Fruit fly (Drosophila melanogaster) whole organism, prepupa: Measurements from ENCODE around the gene CG13113.

Source experiments
- CG10631 ChIP-seq: fragments of 200-800 bp; sonication (Bioruptor generic); optimal IDR thresholded peaks from 2 replicates; lab custom pipeline; 2016; ENCODE audit warnings: missing biosample characterization, missing genetic modification characterization
- CG10669 ChIP-seq: fragments of 200-800 bp; sonication (Bioruptor generic); optimal IDR thresholded peaks from 3 replicates; lab custom pipeline; 2018; ENCODE audit warnings: missing biosample characterization, mild to moderate bottlenecking, missing genetic modification characterization, moderate library complexity
- CG11762 ChIP-seq: fragments of 200-800 bp; sonication (Bioruptor generic); optimal IDR thresholded peaks from 3 replicates; lab custom pipeline; 2016; ENCODE audit warnings: missing biosample characterization, missing genetic modification characterization; ENCODE audit not compliant: insufficient read depth
- CG11902 ChIP-seq: fragments of 200-800 bp; sonication (Bioruptor generic); optimal IDR thresholded peaks from 3 replicates; lab custom pipeline; 2016; ENCODE audit warnings: missing biosample characterization, missing genetic modification characterization
- CG15336 ChIP-seq: fragments of 200-800 bp; sonication (Bioruptor generic); IDR thresholded peaks from 2 replicates; pipeline ENCODE4 v1.3.6; 2022; ENCODE audit warnings: missing biosample characterization, missing genetic modification characterization
- CG16779 ChIP-seq: fragments of 200-800 bp; sonication (Bioruptor generic); optimal IDR thresholded peaks from 3 replicates; lab custom pipeline; 2017; ENCODE audit warnings: missing biosample characterization, mild to moderate bottlenecking, missing genetic modification characterization
- CG3032 ChIP-seq: fragments of 200-800 bp; optimal IDR thresholded peaks from 2 replicates; lab custom pipeline; 2019; ENCODE audit warnings: missing biosample characterization, mild to moderate bottlenecking, missing genetic modification characterization, moderate library complexity
- CG34406 ChIP-seq: fragments of 200-800 bp; sonication (Bioruptor generic); optimal IDR thresholded peaks from 3 replicates; lab custom pipeline; 2016; ENCODE audit warnings: missing biosample characterization, missing genetic modification characterization
- CG3919 ChIP-seq: fragments of 200-800 bp; sonication (Bioruptor generic); optimal IDR thresholded peaks from 3 replicates; lab custom pipeline; 2016; ENCODE audit warnings: missing biosample characterization, missing genetic modification characterization
- CG4318 ChIP-seq: fragments of 200-800 bp; sonication (Bioruptor generic); optimal IDR thresholded peaks from 3 replicates; lab custom pipeline; 2017; ENCODE audit warnings: missing biosample characterization, mild to moderate bottlenecking, missing genetic modification characterization
- CG6163 ChIP-seq: fragments of 200-800 bp; sonication (Bioruptor generic); IDR thresholded peaks from 3 replicates; pipeline ENCODE4 v1.3.6; 2022; ENCODE audit warnings: missing biosample characterization, missing genetic modification characterization
- CG6808 ChIP-seq: fragments of 200-800 bp; sonication (Bioruptor generic); optimal IDR thresholded peaks from 3 replicates; lab custom pipeline; 2017; ENCODE audit warnings: missing biosample characterization, missing genetic modification characterization, mild to moderate bottlenecking, moderate library complexity, missing genetic modification reagents
- CG7368 ChIP-seq: fragments of 200-800 bp; sonication (Bioruptor generic); optimal IDR thresholded peaks from 3 replicates; lab custom pipeline; 2016; ENCODE audit warnings: missing biosample characterization, missing genetic modification characterization
- CG8119 ChIP-seq: fragments of 200-800 bp; sonication (Bioruptor generic); IDR thresholded peaks from 3 replicates; pipeline ENCODE4 v1.3.6; 2022; ENCODE audit warnings: missing biosample characterization, missing genetic modification characterization
- CG8632 ChIP-seq: fragments of 200-800 bp; sonication (Bioruptor generic); optimal IDR thresholded peaks from 3 replicates; lab custom pipeline; 2016; ENCODE audit warnings: missing biosample characterization, missing genetic modification characterization
- CG9139 ChIP-seq: fragments of 200-800 bp; sonication (Bioruptor generic); optimal IDR thresholded peaks from 3 replicates; lab custom pipeline; 2017; ENCODE audit warnings: missing biosample characterization, mild to moderate bottlenecking, missing genetic modification characterization
- Eip78C ChIP-seq: fragments of 200-800 bp; sonication (Bioruptor generic); peaks from one replicate; lab custom pipeline; 2016; ENCODE audit warnings: missing biosample characterization, missing genetic modification characterization
- Eip93F ChIP-seq: fragments of 200-800 bp; sonication (Bioruptor generic); optimal IDR thresholded peaks from 2 replicates; lab custom pipeline; 2016; ENCODE audit warnings: missing biosample characterization, mild to moderate bottlenecking, missing genetic modification characterization
- Ets21C ChIP-seq: fragments of 200-800 bp; sonication (Bioruptor generic); optimal IDR thresholded peaks from 3 replicates; lab custom pipeline; 2016; ENCODE audit warnings: missing biosample characterization, missing genetic modification characterization
- Gug ChIP-seq: fragments of 200-800 bp; sonication (Bioruptor generic); IDR thresholded peaks from 2 replicates; pipeline ENCODE4 v1.3.6; 2022; ENCODE audit warnings: missing biosample characterization, missing genetic modification characterization
- Hr38 ChIP-seq: sonication (Bioruptor generic); optimal IDR thresholded peaks from 2 replicates; lab custom pipeline; 2016; ENCODE audit warnings: missing biosample characterization, missing genetic modification characterization
- Hr4 ChIP-seq: fragments of 200-800 bp; sonication (Bioruptor generic); optimal IDR thresholded peaks from 3 replicates; lab custom pipeline; 2016; ENCODE audit warnings: missing biosample characterization, missing genetic modification characterization
- OdsH ChIP-seq: fragments of 200-800 bp; sonication (Bioruptor generic); optimal IDR thresholded peaks from 3 replicates; lab custom pipeline; 2016; ENCODE audit warnings: missing biosample characterization, missing genetic modification characterization
- Smox ChIP-seq: fragments of 200-800 bp; sonication (Bioruptor generic); optimal IDR thresholded peaks from 3 replicates; lab custom pipeline; 2016; ENCODE audit warnings: missing biosample characterization, missing genetic modification characterization
- achi ChIP-seq: fragments of 200-800 bp; sonication (Bioruptor generic); optimal IDR thresholded peaks from 3 replicates; lab custom pipeline; 2016; ENCODE audit warnings: missing biosample characterization, missing genetic modification characterization
- acj6 ChIP-seq: fragments of 200-800 bp; sonication (Bioruptor generic); optimal IDR thresholded peaks from 3 replicates; lab custom pipeline; 2016; ENCODE audit warnings: missing biosample characterization, missing genetic modification characterization
- cyc ChIP-seq: fragments of 200-800 bp; sonication (Bioruptor generic); optimal IDR thresholded peaks from 3 replicates; lab custom pipeline; 2016; ENCODE audit warnings: missing biosample characterization, missing genetic modification characterization
- dac ChIP-seq: fragments of 200-800 bp; sonication (Bioruptor generic); optimal IDR thresholded peaks from 2 replicates; lab custom pipeline; 2017; ENCODE audit warnings: missing biosample characterization, mild to moderate bottlenecking, missing genetic modification characterization
- dsx ChIP-seq: fragments of 200-800 bp; optimal IDR thresholded peaks from 3 replicates; lab custom pipeline; 2019; ENCODE audit warnings: missing biosample characterization, mild to moderate bottlenecking, missing genetic modification characterization, moderate library complexity; ENCODE audit not compliant: poor library complexity, severe bottlenecking
- eg ChIP-seq: fragments of 200-800 bp; sonication (Bioruptor generic); IDR thresholded peaks from 3 replicates; pipeline ENCODE4 v1.3.6; 2022; ENCODE audit warnings: missing biosample characterization, missing genetic modification characterization
- fd59A ChIP-seq: fragments of 200-800 bp; sonication (Bioruptor generic); optimal IDR thresholded peaks from 2 replicates; lab custom pipeline; 2017; ENCODE audit warnings: missing biosample characterization, mild to moderate bottlenecking, missing genetic modification characterization, missing genetic modification reagents
- fd85E ChIP-seq: fragments of 200-800 bp; sonication (Bioruptor generic); optimal IDR thresholded peaks from 3 replicates; lab custom pipeline; 2016; ENCODE audit warnings: missing biosample characterization, missing genetic modification characterization
- fkh ChIP-seq: fragments of 200-800 bp; sonication (Bioruptor generic); optimal IDR thresholded peaks from 3 replicates; lab custom pipeline; 2017; ENCODE audit warnings: missing biosample characterization, mild to moderate bottlenecking, missing genetic modification characterization, moderate library complexity
- lz ChIP-seq: fragments of 200-800 bp; sonication (Bioruptor generic); optimal IDR thresholded peaks from 3 replicates; lab custom pipeline; 2016; ENCODE audit warnings: missing biosample characterization, missing genetic modification characterization
- net ChIP-seq: fragments of 200-800 bp; sonication (Bioruptor generic); optimal IDR thresholded peaks from 3 replicates; lab custom pipeline; 2016; ENCODE audit warnings: missing biosample characterization, missing genetic modification characterization
- pdm3 ChIP-seq: fragments of 200-800 bp; sonication (Bioruptor generic); optimal IDR thresholded peaks from 3 replicates; lab custom pipeline; 2016; ENCODE audit warnings: missing biosample characterization, missing genetic modification characterization
- salr ChIP-seq, 2 experiments: fragments of 200-800 bp; sonication (Bioruptor generic); optimal IDR thresholded peaks; 3 replicates each; lab custom pipeline; 2016 to 2018; ENCODE audit warnings: missing biosample characterization in 2 of 2, missing genetic modification characterization in 2 of 2, mild to moderate bottlenecking in 1 of 2
- topi ChIP-seq: fragments of 200-800 bp; sonication (Bioruptor generic); optimal IDR thresholded peaks from 3 replicates; lab custom pipeline; 2016; ENCODE audit warnings: missing biosample characterization, missing genetic modification characterization

The CG13113 gene

DNA sequence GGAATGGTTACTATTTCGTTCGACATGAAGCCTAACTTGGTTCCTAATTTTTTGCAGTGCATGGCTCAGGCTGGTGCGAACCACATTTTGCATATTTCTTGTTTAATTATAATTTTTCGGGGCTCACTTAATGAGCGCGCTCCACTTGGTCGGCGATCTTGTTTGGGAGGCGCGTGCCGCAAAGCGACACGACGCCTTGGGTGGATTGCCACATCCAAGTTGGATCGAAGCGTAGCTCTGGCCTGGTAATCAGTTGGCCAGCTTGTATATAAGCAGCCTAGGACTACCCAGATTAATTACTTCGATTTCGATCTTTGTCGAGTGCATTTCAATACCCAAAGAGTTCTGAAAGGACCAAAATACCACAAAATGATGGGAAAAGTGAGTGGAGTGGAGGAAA, 1.4 kb upstream of the CG13113 start, which contains the start of gene Cpr30B:
Gene Cpr30B (plus strand): TSS at position 301 of the 400 bp plus-strand sequence.
- TF ChIP-seq eg (GFP tag; lab: Robert Waterston, UW): 0 out of 3 replicates have a peak, but pooled peaks have one; percentile 9
- no peak for TF ChIP-seq net (GFP tag; lab: Kevin White, UChicago)
- TF ChIP-seq pdm3 (GFP tag; lab: Kevin White, UChicago): no peak
- no peak for TF ChIP-seq CG3032

DNA sequence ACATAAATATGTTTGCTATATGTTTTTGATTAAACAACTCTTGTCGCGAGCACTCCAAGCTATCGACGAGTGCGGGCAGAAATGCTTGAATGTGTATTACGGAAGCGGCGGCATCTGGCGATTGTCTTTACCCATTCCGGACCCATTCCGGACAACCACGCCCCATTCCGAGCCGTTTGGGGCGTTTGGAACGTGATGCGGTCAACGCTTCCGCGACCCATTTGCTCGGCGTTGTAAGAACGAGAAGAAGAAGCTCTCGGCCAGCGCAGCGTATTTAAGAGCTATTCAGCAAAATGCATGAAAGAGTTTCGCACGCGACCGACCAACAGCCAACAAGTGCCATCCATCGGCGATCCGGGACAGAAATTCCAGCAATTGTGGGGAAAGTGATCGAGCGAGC, 1.5 kb downstream of the CG13113 start, which contains the start of gene CG13114:
Gene CG13114 (plus strand): TSS at position 301 of the 400 bp plus-strand sequence.
- TF ChIP-seq OdsH: no peak

DNA sequence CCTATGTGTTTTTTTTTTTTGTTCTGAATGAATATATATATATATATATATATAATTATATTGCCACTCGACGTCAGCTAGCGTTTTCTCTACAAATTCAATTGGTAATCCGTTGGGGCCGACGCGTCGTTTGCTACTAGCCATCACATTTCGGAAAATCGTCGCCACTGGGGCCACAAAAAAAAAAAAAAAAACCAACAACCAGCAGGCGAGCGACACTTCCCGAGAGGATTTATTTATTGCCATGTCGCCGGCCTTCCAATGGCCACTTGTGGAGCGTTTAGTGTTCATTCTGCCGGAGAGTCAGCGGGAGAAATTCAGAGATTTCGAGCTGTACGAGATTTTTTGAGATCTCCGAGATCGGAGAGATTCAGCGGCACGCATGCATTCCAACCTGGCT, 6.9 kb downstream of the CG13113 start:
- TF ChIP-seq eg (GFP tag; lab: Robert Waterston, UW): peak; percentile 56; the same call in 1 of the 3 replicates
- TF ChIP-seq Hr4: no peak
- peak; percentile 64 for TF ChIP-seq CG15336

DNA sequence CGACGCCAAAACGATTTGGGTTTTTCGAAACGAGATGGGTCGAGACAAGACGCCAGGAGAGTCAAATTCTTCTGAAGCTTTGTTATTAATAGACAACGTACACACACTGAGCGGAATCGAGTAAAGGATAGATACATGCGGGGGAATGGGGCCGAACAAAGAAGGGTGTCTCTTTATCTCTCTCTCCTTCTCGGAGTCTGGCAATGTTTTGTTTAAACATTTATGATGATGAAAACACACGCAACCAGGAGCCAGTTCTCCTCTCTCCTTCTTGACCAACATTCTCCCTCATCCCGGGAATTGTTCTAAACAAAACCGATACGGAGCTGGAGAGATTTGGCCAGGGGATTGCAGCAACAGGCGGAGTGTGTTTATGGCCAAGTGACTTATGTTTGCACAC, 13.9 kb downstream of the CG13113 start:
- TF ChIP-seq Smox (no peak), Ets21C (GFP tag; lab: Kevin White, UChicago) (no peak), CG8119 (GFP tag; lab: Robert Waterston, UW) (no peak), CG6163 (GFP tag; lab: Robert Waterston, UW) (no peak), Hr38 (GFP tag; lab: Kevin White, UChicago) (no peak), dac (no peak), eg (GFP tag; lab: Robert Waterston, UW) (no peak), CG34406 (GFP tag; lab: Kevin White, UChicago) (no peak)

DNA sequence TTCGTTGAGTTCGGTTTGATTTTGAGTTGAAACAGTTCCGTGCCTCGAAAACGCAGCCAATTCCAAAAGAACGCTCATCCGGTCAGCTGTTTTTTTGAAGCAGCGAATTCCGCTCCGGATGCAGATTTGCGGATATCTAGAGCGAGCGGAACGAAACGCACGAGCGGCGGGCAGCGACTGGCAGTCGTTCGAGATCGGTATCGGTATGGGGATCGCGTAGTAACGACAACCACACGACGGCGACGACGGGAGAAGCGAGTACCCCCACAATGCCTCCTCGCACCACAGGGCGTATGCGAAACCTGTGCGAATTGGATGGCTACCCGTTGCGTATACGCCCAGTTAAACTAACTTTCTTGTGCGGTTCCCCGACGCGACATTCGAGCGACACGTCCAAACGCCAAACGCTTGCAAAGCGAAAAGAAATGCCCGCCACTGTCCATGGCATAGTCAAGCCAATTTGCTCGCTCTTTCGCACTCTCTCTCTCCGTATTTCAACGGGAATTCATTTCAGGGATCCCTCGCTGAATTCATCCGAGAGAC, 16.1 kb downstream of the CG13113 start:
- no peak for TF ChIP-seq CG3919
- TF ChIP-seq fd85E: no peak
- no peak for TF ChIP-seq CG3032
- TF ChIP-seq topi (GFP tag; lab: Kevin White, UChicago): no peak
- no peak for TF ChIP-seq Ets21C (GFP tag; lab: Kevin White, UChicago)
- 0 out of 3 replicates have a peak, but pooled peaks have one; percentile 25 for TF ChIP-seq CG6163 (GFP tag; lab: Robert Waterston, UW)
- TF ChIP-seq eg (GFP tag; lab: Robert Waterston, UW): peak; percentile 27; the same call in 1 of the 3 replicates
- TF ChIP-seq CG7368 (GFP tag; lab: Kevin White, UChicago): no peak

DNA sequence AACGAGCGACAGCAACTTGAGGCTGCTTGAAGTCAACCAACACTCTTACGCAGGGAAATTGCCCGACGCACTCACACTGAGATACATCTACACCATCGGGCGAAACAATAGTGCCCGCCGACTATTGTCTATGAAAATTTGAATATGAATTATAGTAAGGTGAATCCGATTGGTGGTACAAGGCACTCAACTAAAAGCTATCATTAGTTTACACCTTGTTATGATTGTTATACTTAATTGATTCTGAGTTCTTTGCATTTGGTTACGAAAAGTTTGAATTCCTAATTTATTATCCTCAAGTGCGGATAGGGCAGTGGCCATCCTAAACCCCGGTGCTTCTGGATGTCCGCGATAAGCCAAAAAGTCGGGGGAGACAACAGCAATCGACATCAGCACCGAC, 18.7 kb downstream of the CG13113 start:
- TF ChIP-seq Eip78C (peak; percentile 66), achi (GFP tag; lab: Kevin White, UChicago) (peak; percentile 13), CG11902 (GFP tag; lab: Kevin White, UChicago) (no peak), CG8119 (GFP tag; lab: Robert Waterston, UW) (0 out of 3 replicates have a peak, but pooled peaks have one; percentile 21), topi (GFP tag; lab: Kevin White, UChicago) (no peak), Eip93F (GFP tag; lab: Kevin White, UChicago) (no peak), fkh (GFP tag; lab: Kevin White, UChicago) (no peak), cyc (no peak), CG15336 (no peak)
- TF ChIP-seq, all 60 proteins: peak for 3

DNA sequence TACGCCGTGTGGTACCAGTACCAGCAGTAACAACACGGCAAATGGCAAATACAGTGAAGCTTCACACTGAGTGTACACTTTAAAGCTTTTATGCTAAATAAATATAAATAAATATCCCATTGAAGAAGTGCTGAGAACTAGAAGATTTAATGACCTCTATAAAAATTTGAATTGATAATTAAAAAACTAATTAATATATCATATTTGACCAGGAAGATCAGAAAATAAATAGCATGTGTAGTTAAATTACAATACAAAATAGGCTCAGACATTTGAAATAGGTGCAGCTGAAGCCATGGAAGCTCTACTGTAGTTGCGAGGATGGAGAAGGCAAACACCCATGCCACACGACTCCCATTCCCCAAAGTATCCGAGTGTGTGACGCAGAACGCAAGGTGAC, 20.6 kb downstream of the CG13113 start:
- TF ChIP-seq achi (GFP tag; lab: Kevin White, UChicago) (peak; percentile 67), CG10631 (GFP tag; lab: Kevin White, UChicago) (peak; percentile 50), acj6 (peak; percentile 32), fd59A (GFP tag; lab: Kevin White, UChicago) (no peak), CG4318 (GFP tag; lab: Kevin White, UChicago) (peak; percentile 64), salr (GFP tag; optimal IDR thresholded peaks at IDR 0.05; lab: Kevin White, UChicago) (peak in 1 of 2 experiments; percentile 62), fkh (GFP tag; lab: Kevin White, UChicago) (no peak), dsx (GFP tag; lab: Kevin White, UChicago) (no peak), CG6808 (GFP tag; lab: Kevin White, UChicago) (no peak), CG11762 (peak; percentile 13), Gug (GFP tag; lab: Robert Waterston, UW) (peak; percentile 68), CG34406 (GFP tag; lab: Kevin White, UChicago) (peak; percentile 13), CG10669 (GFP tag; lab: Kevin White, UChicago) (peak; percentile 14), CG9139 (GFP tag; lab: Kevin White, UChicago) (no peak), CG8632 (GFP tag; lab: Kevin White, UChicago) (peak; percentile 15), CG7368 (GFP tag; lab: Kevin White, UChicago) (no peak), Ets21C (GFP tag; lab: Kevin White, UChicago) (no peak), CG16779 (tag; lab: Kevin White, UChicago) (no peak), Hr38 (GFP tag; lab: Kevin White, UChicago) (no peak), lz (GFP tag; lab: Kevin White, UChicago) (peak; percentile 8), CG3032 (peak; percentile 24), CG3919 (peak; percentile 37)
